Worm (Caenorhabditis elegans): ENCODE data around the gene T24A6.20.

The T24A6.20 gene

DNA sequence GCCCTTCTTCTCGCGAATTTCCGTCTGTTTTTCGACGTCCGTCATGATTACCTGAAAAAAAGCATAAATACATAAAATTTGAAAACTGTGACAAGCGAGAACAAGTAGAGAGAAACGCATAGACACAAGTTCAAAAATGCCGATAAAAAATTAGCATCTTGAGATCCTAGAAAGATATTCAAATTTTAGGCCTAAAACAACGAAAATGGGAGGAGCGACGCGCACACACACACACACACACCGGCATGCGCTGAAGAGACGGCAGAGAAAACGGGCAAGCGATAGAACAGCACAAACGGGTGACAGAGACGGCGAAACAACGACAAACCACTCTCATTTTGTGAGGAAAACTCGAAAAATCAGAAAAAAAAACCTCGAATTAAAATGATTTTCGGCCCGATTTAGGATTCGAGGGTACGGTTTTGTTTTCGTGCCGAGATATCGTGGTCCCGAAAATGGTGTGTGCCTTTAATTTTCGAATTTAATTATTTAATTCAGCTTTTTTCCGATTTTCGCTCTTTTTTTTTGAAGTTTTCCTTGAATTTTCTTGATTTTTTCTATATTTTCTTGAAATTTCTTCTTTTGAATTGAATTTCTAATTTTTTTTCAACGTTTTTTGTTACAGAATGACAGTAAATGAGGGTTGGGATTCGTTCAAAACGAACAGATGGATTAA lies 33.2 kb downstream of the T24A6.20 start, which contains the start of the genes rpl-11.1 and T22F3.2 (continued):
- TF ChIP-seq efl-1 (optimal IDR thresholded peaks at IDR 0.05) (peak; percentile 31 to 55), efl-1 (GFP tag; optimal IDR thresholded peaks at IDR 0.05 in 1 of 2) (peak in 1 of 2 experiments; percentile 33), lin-35 (GFP tag; optimal IDR thresholded peaks at IDR 0.05) (peak in 1 of 2 experiments; percentile 35), hlh-17 (GFP tag; optimal IDR thresholded peaks at IDR 0.05; ENCODE audit: borderline replicate concordance) (no peak), isw-1 (GFP tag; IDR thresholded peaks at IDR 0.05) (no peak), nhr-90 (tag; optimal IDR thresholded peaks at IDR 0.05; ENCODE audit: poor library complexity) (no peak), ceh-88 (GFP tag; IDR thresholded peaks at IDR 0.05) (no peak), aly-2 (tag; optimal IDR thresholded peaks at IDR 0.05) (no peak), snpc-4 (tag; optimal IDR thresholded peaks at IDR 0.05) (no peak), lin-39 (tag; optimal IDR thresholded peaks at IDR 0.05) (no peak), ztf-11 (tag; optimal IDR thresholded peaks at IDR 0.05) (no peak), C04F5.9 (tag; optimal IDR thresholded peaks at IDR 0.05) (no peak), unc-130 (tag; optimal IDR thresholded peaks at IDR 0.05) (no peak), nhr-237 (tag; optimal IDR thresholded peaks at IDR 0.05) (no peak), ceh-63 (GFP tag; optimal IDR thresholded peaks at IDR 0.05) (no peak), nhr-19 (GFP tag; conservative IDR thresholded peaks at IDR 0.05) (no peak), egl-27 (tag; optimal IDR thresholded peaks at IDR 0.05) (no peak), tlp-1 (tag; optimal IDR thresholded peaks at IDR 0.05) (no peak), pqm-1 (tag; optimal IDR thresholded peaks at IDR 0.05) (no peak), elt-2 (tag; optimal IDR thresholded peaks at IDR 0.05) (no peak), swsn-7 (tag; optimal IDR thresholded peaks at IDR 0.05) (no peak), lsy-2 (tag; optimal IDR thresholded peaks at IDR 0.05) (peak in 1 of 2 experiments; percentile 30)

DNA sequence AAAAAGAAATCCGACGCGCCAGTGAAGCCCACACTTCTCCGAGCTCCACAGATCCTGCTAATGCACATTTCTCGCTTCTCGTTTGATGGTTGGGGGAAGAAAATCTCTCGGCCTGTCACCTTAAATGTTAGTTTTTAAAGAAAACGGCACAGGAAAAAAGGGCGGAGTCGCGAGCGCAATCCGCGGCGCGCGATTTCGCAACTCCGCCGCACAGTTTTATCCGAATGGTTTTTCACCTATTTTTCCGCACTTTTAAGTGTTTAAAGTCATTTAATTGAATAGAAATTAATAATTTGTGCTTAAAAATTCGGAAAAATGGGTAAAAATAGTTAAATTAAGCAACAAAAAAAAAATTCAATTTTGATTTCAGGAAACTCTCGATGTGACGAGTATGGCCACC lies 34.7 kb downstream of the T24A6.20 start:
- TF ChIP-seq unc-130 (tag; optimal IDR thresholded peaks at IDR 0.05): peak; percentile 20
- no peak for TF ChIP-seq lin-15B (tag; optimal IDR thresholded peaks at IDR 0.05)
- no peak for TF ChIP-seq pqm-1 (tag; optimal IDR thresholded peaks at IDR 0.05)
- TF ChIP-seq Y116A8C.19 (tag; optimal IDR thresholded peaks at IDR 0.05; ENCODE audit: borderline replicate concordance): no peak
- TF ChIP-seq nhr-71 (tag; optimal IDR thresholded peaks at IDR 0.05): peak; percentile 48
- peak in 1 of 2 experiments; percentile 34 for TF ChIP-seq efl-1 (optimal IDR thresholded peaks at IDR 0.05)
- TF ChIP-seq efl-1 (GFP tag; optimal IDR thresholded peaks at IDR 0.05 in 1 of 2): peak in 1 of 2 experiments; percentile 88
- TF ChIP-seq dpl-1 (GFP tag; optimal IDR thresholded peaks at IDR 0.05): peak; percentile 10 to 16 (median 15)
- no peak for TF ChIP-seq jun-1 (tag; optimal IDR thresholded peaks at IDR 0.05)
- TF ChIP-seq nhr-20 (tag; optimal IDR thresholded peaks at IDR 0.05): peak; percentile 29
- TF ChIP-seq nhr-85 (tag): peak; percentile 36
- TF ChIP-seq tbx-2 (tag; optimal IDR thresholded peaks at IDR 0.05): peak; percentile 12
- peak; percentile 6 for TF ChIP-seq dsc-1 (tag; optimal IDR thresholded peaks at IDR 0.05)
- no peak for TF ChIP-seq ets-5 (GFP tag; IDR thresholded peaks at IDR 0.05)
- TF ChIP-seq pax-3 (tag; optimal IDR thresholded peaks at IDR 0.05): no peak
- no peak for TF ChIP-seq mdl-1 (tag; optimal IDR thresholded peaks at IDR 0.05)
- peak; percentile 19 to 38 for TF ChIP-seq lsy-2 (tag; optimal IDR thresholded peaks at IDR 0.05)
- peak in 2 of 3 experiments; percentile 14 to 21 for TF ChIP-seq ceh-82 (tag; optimal IDR thresholded peaks at IDR 0.05)
- TF ChIP-seq fkh-4 (tag; optimal IDR thresholded peaks at IDR 0.05; ENCODE audit: borderline replicate concordance): no peak
- no peak for TF ChIP-seq lin-39 (tag; optimal IDR thresholded peaks at IDR 0.05)
- peak; percentile 14 for TF ChIP-seq C16A3.4 (tag; optimal IDR thresholded peaks at IDR 0.05)
- peak; percentile 13 to 20 for TF ChIP-seq lin-35 (GFP tag; optimal IDR thresholded peaks at IDR 0.05)
- TF ChIP-seq nhr-76 (tag; optimal IDR thresholded peaks at IDR 0.05): no peak
- TF ChIP-seq rnt-1 (tag; optimal IDR thresholded peaks at IDR 0.05): peak; percentile 30
- no peak for TF ChIP-seq nhr-90 (tag; optimal IDR thresholded peaks at IDR 0.05; ENCODE audit: poor library complexity)
- TF ChIP-seq snu-23 (GFP tag; optimal IDR thresholded peaks at IDR 0.05): peak; percentile 21
- no peak for TF ChIP-seq fkh-10 (GFP tag; optimal IDR thresholded peaks at IDR 0.05)
- no peak for TF ChIP-seq hlh-4 (tag; optimal IDR thresholded peaks at IDR 0.05)
- TF ChIP-seq skn-1 (tag; optimal IDR thresholded peaks at IDR 0.05): no peak
- no peak for TF ChIP-seq sup-37 (GFP tag; optimal IDR thresholded peaks at IDR 0.05)
- peak; percentile 38 for TF ChIP-seq nhr-19 (GFP tag; conservative IDR thresholded peaks at IDR 0.05)
- TF ChIP-seq lin-14 (GFP tag; optimal IDR thresholded peaks at IDR 0.05): peak; percentile 21
- no peak for TF ChIP-seq irx-1 (tag; optimal IDR thresholded peaks at IDR 0.05)
- peak; percentile 1 for TF ChIP-seq zip-4 (GFP tag; optimal IDR thresholded peaks at IDR 0.05)
- TF ChIP-seq xbp-1 (tag; optimal IDR thresholded peaks at IDR 0.05): peak; percentile 32
- TF ChIP-seq swsn-7 (tag; optimal IDR thresholded peaks at IDR 0.05): peak; percentile 47
- no peak for TF ChIP-seq nhr-12 (tag; optimal IDR thresholded peaks at IDR 0.05)

Data from whole organism, L1 larva.